Worm (Caenorhabditis elegans): Measurements from ENCODE around the gene tpst-2.

DNA sequence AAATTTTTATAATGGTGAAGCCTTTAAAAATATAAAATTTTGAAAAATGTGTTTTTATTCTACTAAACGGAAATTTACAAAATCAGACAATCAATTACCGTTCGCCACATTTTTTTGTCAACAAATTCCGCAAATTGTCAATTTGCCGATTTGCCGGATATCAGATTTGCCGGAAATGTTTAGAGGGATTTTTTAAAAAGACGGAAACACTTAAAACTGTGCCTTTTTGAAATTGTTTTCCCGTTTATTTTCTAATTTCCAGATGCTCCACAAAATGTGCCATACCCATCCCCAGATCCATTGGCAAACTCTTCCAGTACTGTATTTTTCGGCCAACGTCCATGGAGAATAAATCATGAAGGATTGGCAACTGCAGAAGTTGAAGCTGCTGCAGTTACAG is 26.4 kb downstream of the tpst-2 start:
- TF ChIP-seq rec-8 (tag; optimal IDR thresholded peaks at IDR 0.05), result no peak
- no peak for TF ChIP-seq zfh-2 (GFP tag; conservative IDR thresholded peaks at IDR 0.05)
- no peak for TF ChIP-seq unc-62 (GFP tag; optimal IDR thresholded peaks at IDR 0.05)
- no peak for TF ChIP-seq F57C9.4 (tag; optimal IDR thresholded peaks at IDR 0.05)
- no peak for TF ChIP-seq F10E7.11 (tag; optimal IDR thresholded peaks at IDR 0.05)
- no peak for TF ChIP-seq madf-6 (GFP tag; IDR thresholded peaks at IDR 0.05)
- TF ChIP-seq chd-7 (tag; optimal IDR thresholded peaks at IDR 0.05), result no peak
- no peak for TF ChIP-seq Y79H2A.3 (GFP tag; conservative IDR thresholded peaks at IDR 0.05)
- no peak for TF ChIP-seq pha-4 (tag; optimal IDR thresholded peaks at IDR 0.05)
- TF ChIP-seq ZK185.1 (tag; optimal IDR thresholded peaks at IDR 0.05; ENCODE audit: poor library complexity, severe bottlenecking), result no peak
- no peak for TF ChIP-seq dpl-1 (GFP tag; optimal IDR thresholded peaks at IDR 0.05)
- TF ChIP-seq lin-35 (GFP tag; optimal IDR thresholded peaks at IDR 0.05), result no peak
- TF ChIP-seq zim-3 (tag; optimal IDR thresholded peaks at IDR 0.05), result no peak
